Worm (Caenorhabditis elegans): Measurements from ENCODE around the gene scp-1.

DNA sequence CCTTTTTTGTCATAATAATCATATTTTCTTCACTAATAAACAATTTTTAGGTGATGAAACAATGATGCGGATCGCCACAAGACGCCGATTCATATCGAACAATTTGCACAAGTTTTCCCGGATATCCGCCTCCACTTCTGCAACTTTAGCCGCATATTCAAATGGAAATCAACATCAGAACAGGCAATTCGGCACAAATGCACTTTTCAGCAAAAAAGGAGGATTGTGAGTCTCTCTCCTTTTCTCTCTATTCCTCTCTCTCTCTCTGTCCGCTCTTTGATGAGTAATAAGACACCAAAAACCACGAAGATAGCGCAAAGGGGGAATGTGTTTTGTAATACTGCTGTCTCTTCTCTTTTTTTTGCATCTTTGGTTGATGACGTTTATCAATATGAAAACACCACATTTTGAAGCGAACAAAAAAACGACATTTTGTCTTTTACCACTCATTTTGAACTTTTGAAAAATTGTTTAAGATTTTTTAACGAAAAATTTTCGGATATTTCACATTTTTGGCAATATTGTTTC is 8.9 kb upstream of the scp-1 start, which contains the start of gene eat-3:
- no peak for TF ChIP-seq tbx-2 (tag; optimal IDR thresholded peaks at IDR 0.05)
- TF ChIP-seq nhr-11 (tag; optimal IDR thresholded peaks at IDR 0.05): no peak
- TF ChIP-seq pqm-1 (tag; optimal IDR thresholded peaks at IDR 0.05): no peak
- TF ChIP-seq hlh-13 (GFP tag; optimal IDR thresholded peaks at IDR 0.05): no peak
- no peak for TF ChIP-seq sox-2 (GFP tag; IDR thresholded peaks at IDR 0.05)
- TF ChIP-seq pros-1 (tag; optimal IDR thresholded peaks at IDR 0.05): no peak
- TF ChIP-seq ama-1 (optimal IDR thresholded peaks at IDR 0.05): no peak
- no peak for TF ChIP-seq unc-86 (tag; optimal IDR thresholded peaks at IDR 0.05)

Data from whole organism, late embryonic.